Fruit fly (Drosophila melanogaster) S2 (cell line): ENCODE measurements around the gene CG12994.

Experiments used
- CG8478 ChIP-seq: fragments of >200 bp; optimal IDR thresholded peaks from 2 replicates; lab custom pipeline; 2018
- CTCF ChIP-seq, 2 experiments: fragments of >200 bp; optimal IDR thresholded peaks; 2 replicates each; lab custom pipeline; 2018

DNA sequence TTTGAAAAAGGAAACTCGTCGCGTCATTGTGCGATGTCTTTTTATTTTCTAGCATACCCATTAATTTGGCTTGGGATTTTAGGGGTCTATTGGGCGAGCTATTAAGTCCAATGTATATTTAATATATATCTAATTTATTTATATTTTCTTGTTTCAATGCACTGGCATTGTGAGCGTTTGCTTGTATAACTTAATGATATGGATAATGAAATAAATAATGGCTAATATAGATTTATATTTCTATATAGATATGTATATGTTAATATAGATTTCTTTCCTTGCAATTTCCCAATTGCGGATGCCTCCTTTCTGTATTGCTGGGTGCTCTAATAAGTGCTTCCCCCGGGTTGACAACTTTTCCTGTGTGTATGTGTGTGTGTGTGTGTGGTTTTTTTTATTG lies 27.8 kb upstream of the CG12994 start:
- TF ChIP-seq CG8478 (lab: Kevin White, UChicago) (no peak), CTCF (optimal IDR thresholded peaks at IDR 0.05; lab: Kevin White, UChicago) (no peak)
